Fruit fly (Drosophila melanogaster) whole organism, embryonic: Measurements from ENCODE around the gene CG9886.

Experiments used
- Asciz ChIP-seq: fragments of 200-800 bp; sonication (Bioruptor generic); optimal IDR thresholded peaks from 2 replicates; lab custom pipeline; 2017; ENCODE audit warnings: missing biosample characterization, mild to moderate bottlenecking, missing genetic modification characterization, missing genetic modification reagents
- CG10209 ChIP-seq: fragments of 200-800 bp; sonication (Bioruptor generic); optimal IDR thresholded peaks from 3 replicates; lab custom pipeline; 2017; ENCODE audit warnings: missing biosample characterization, mild to moderate bottlenecking, missing genetic modification characterization, missing genetic modification reagents
- CG11093 ChIP-seq: fragments of 200-800 bp; sonication (Bioruptor generic); IDR thresholded peaks from 3 replicates; pipeline ENCODE4 v1.3.6; 2022; ENCODE audit warnings: missing biosample characterization, missing genetic modification characterization
- CG11247 ChIP-seq: fragments of 200-800 bp; sonication (Bioruptor generic); IDR thresholded peaks from 2 replicates; pipeline ENCODE4 v1.3.6; 2022; ENCODE audit warnings: missing biosample characterization, missing genetic modification characterization
- CG11398 ChIP-seq: fragments of 200-800 bp; sonication (Bioruptor generic); optimal IDR thresholded peaks from 2 replicates; lab custom pipeline; 2016; ENCODE audit warnings: missing biosample characterization, missing genetic modification characterization
- CG11504 ChIP-seq: fragments of 200-800 bp; sonication (Bioruptor generic); optimal IDR thresholded peaks from 3 replicates; lab custom pipeline; 2019; ENCODE audit warnings: missing biosample characterization, mild to moderate bottlenecking, missing genetic modification characterization, moderate library complexity
- CG14014 ChIP-seq: fragments of 200-800 bp; sonication (Bioruptor generic); IDR thresholded peaks from 2 replicates; pipeline ENCODE4 v1.3.6; 2022; ENCODE audit warnings: missing biosample characterization, missing genetic modification characterization
- CG14441 ChIP-seq: fragments of 200-800 bp; sonication (Bioruptor generic); IDR thresholded peaks from 2 replicates; pipeline ENCODE4 v1.3.6; 2022; ENCODE audit warnings: missing biosample characterization, missing genetic modification characterization
- CG15073 ChIP-seq: fragments of 200-800 bp; sonication (Bioruptor generic); optimal IDR thresholded peaks from 2 replicates; lab custom pipeline; 2016; ENCODE audit warnings: missing biosample characterization, missing genetic modification characterization
- CG18011 ChIP-seq: fragments of 200-800 bp; sonication (Bioruptor generic); optimal IDR thresholded peaks from 2 replicates; lab custom pipeline; 2017; ENCODE audit warnings: missing biosample characterization, missing genetic modification characterization, mild to moderate bottlenecking, moderate library complexity, missing genotype
- CG2116 ChIP-seq: fragments of 200-800 bp; sonication (Bioruptor generic); optimal IDR thresholded peaks from 3 replicates; lab custom pipeline; 2018; ENCODE audit warnings: missing biosample characterization, mild to moderate bottlenecking, missing genetic modification characterization
- CG3065 ChIP-seq: fragments of 200-800 bp; sonication (Bioruptor generic); optimal IDR thresholded peaks from 2 replicates; lab custom pipeline; 2016; ENCODE audit warnings: missing biosample characterization, missing genetic modification characterization
- CG32772 ChIP-seq: fragments of 200-800 bp; sonication (Bioruptor generic); IDR thresholded peaks from 2 replicates; pipeline ENCODE4 v1.3.6; 2022; ENCODE audit warnings: missing biosample characterization, missing genetic modification characterization
- CG3847 ChIP-seq: fragments of 200-800 bp; sonication (Bioruptor generic); IDR thresholded peaks from 2 replicates; pipeline ENCODE4 v1.3.6; 2022; ENCODE audit warnings: missing biosample characterization, missing genetic modification characterization
- CG4404 ChIP-seq: fragments of 200-800 bp; sonication (Bioruptor generic); IDR thresholded peaks from 2 replicates; pipeline ENCODE4 v1.3.6; 2022; ENCODE audit warnings: missing biosample characterization, missing genetic modification characterization
- CG6683 ChIP-seq: fragments of 200-800 bp; sonication (Bioruptor generic); optimal IDR thresholded peaks from 2 replicates; lab custom pipeline; 2017; ENCODE audit warnings: missing biosample characterization, mild to moderate bottlenecking, missing genetic modification characterization, missing genetic modification reagents
- CG7357 ChIP-seq: fragments of 200-800 bp; sonication (Bioruptor generic); IDR thresholded peaks from 3 replicates; pipeline ENCODE4 v1.3.6; 2022; ENCODE audit warnings: missing biosample characterization, missing genetic modification characterization
- CG7928 ChIP-seq: fragments of 200-800 bp; sonication (Bioruptor generic); optimal IDR thresholded peaks from 2 replicates; lab custom pipeline; 2017; ENCODE audit warnings: missing biosample characterization, mild to moderate bottlenecking, missing genetic modification characterization
- CG7987 ChIP-seq: fragments of 200-800 bp; sonication (Bioruptor generic); optimal IDR thresholded peaks from 2 replicates; lab custom pipeline; 2018; ENCODE audit warnings: missing biosample characterization, mild to moderate bottlenecking, missing genetic modification characterization, moderate library complexity
- Chrac-16 ChIP-seq: fragments of 200-800 bp; sonication (Bioruptor generic); optimal IDR thresholded peaks from 3 replicates; lab custom pipeline; 2016; ENCODE audit warnings: missing biosample characterization, missing genetic modification characterization
- Dad ChIP-seq: fragments of 200-800 bp; sonication (Bioruptor generic); optimal IDR thresholded peaks from 3 replicates; lab custom pipeline; 2016; ENCODE audit warnings: missing biosample characterization, missing genetic modification characterization
- Gug ChIP-seq: fragments of 200-800 bp; sonication (Bioruptor generic); IDR thresholded peaks from 4 replicates; pipeline ENCODE4 v1.3.6; 2022; ENCODE audit warnings: missing biosample characterization, missing genetic modification characterization
- H15 ChIP-seq: fragments of 200-800 bp; sonication (Bioruptor generic); IDR thresholded peaks from 3 replicates; pipeline ENCODE4 v1.3.6; 2022; ENCODE audit warnings: missing biosample characterization, missing genetic modification characterization
- HmgZ ChIP-seq: fragments of 200-800 bp; sonication (Bioruptor generic); optimal IDR thresholded peaks from 2 replicates; lab custom pipeline; 2018; ENCODE audit warnings: missing biosample characterization, mild to moderate bottlenecking, missing genetic modification characterization
- Myb ChIP-seq: fragments of 200-800 bp; sonication (Bioruptor generic); optimal IDR thresholded peaks from 2 replicates; lab custom pipeline; 2016; ENCODE audit warnings: missing biosample characterization, missing genetic modification characterization
- NFAT ChIP-seq: fragments of 200-800 bp; sonication (Bioruptor generic); IDR thresholded peaks from 2 replicates; pipeline ENCODE4 v1.3.6; 2022; ENCODE audit warnings: missing biosample characterization, missing genetic modification characterization
- NK7.1 ChIP-seq: fragments of 200-800 bp; sonication (Bioruptor generic); optimal IDR thresholded peaks from 3 replicates; lab custom pipeline; 2016; ENCODE audit warnings: missing biosample characterization, missing genetic modification characterization
- Opbp ChIP-seq: fragments of 200-800 bp; sonication (Bioruptor generic); IDR thresholded peaks from 3 replicates; pipeline ENCODE4 v1.3.6; 2022; ENCODE audit warnings: missing biosample characterization, missing genetic modification characterization; ENCODE audit not compliant: partially characterized antibody
- Ptx1 ChIP-seq: fragments of 200-800 bp; sonication (Bioruptor generic); IDR thresholded peaks from 2 replicates; pipeline ENCODE4 v1.3.6; 2022; ENCODE audit warnings: missing biosample characterization, missing genetic modification characterization
- Ravus ChIP-seq: fragments of 200-800 bp; sonication (Bioruptor generic); IDR thresholded peaks from 2 replicates; pipeline ENCODE4 v1.3.6; 2022; ENCODE audit warnings: missing biosample characterization, missing genetic modification characterization
- Side ChIP-seq: fragments of 200-800 bp; sonication (Bioruptor generic); optimal IDR thresholded peaks from 2 replicates; lab custom pipeline; 2016; ENCODE audit warnings: missing biosample characterization, missing genetic modification characterization
- Vsx1 ChIP-seq: fragments of 200-800 bp; sonication (Bioruptor generic); optimal IDR thresholded peaks from 2 replicates; lab custom pipeline; 2017; ENCODE audit warnings: missing biosample characterization, mild to moderate bottlenecking, missing genetic modification characterization, missing genetic modification reagents
- abd-A ChIP-seq: fragments of 200-800 bp; sonication (Bioruptor generic); optimal IDR thresholded peaks from 3 replicates; lab custom pipeline; 2019; ENCODE audit warnings: missing biosample characterization, mild to moderate bottlenecking, missing genetic modification characterization, moderate library complexity
- amos ChIP-seq: fragments of 200-800 bp; sonication (Bioruptor generic); IDR thresholded peaks from 2 replicates; pipeline ENCODE4 v1.3.6; 2022; ENCODE audit warnings: missing biosample characterization, missing genetic modification characterization; ENCODE audit not compliant: partially characterized antibody
- corto ChIP-seq: fragments of 200-800 bp; sonication (Bioruptor generic); optimal IDR thresholded peaks from 2 replicates; lab custom pipeline; 2016; ENCODE audit warnings: missing biosample characterization, mild to moderate bottlenecking, missing genetic modification characterization, moderate library complexity
- crc ChIP-seq: fragments of 200-800 bp; sonication (Bioruptor generic); optimal IDR thresholded peaks from 2 replicates; lab custom pipeline; 2016; ENCODE audit warnings: missing biosample characterization, missing genetic modification characterization
- crp ChIP-seq, 2 experiments: fragments of 200-800 bp; sonication (Bioruptor generic); optimal IDR thresholded peaks; 2 replicates in 1 of 2; 3 replicates in 1 of 2; lab custom pipeline; 2017; ENCODE audit warnings: missing biosample characterization in 2 of 2, missing genetic modification characterization in 2 of 2, mild to moderate bottlenecking in 1 of 2, moderate library complexity in 1 of 2
- esg ChIP-seq: fragments of 200-800 bp; sonication (Bioruptor generic); conservative IDR thresholded peaks from 2 replicates; pipeline ENCODE4 v1.3.6; 2022; ENCODE audit warnings: missing biosample characterization, missing genetic modification characterization
- fd96Cb ChIP-seq: fragments of 200-800 bp; sonication (Bioruptor generic); optimal IDR thresholded peaks from 2 replicates; lab custom pipeline; 2018; ENCODE audit warnings: missing biosample characterization, mild to moderate bottlenecking, missing genetic modification characterization, moderate library complexity
- ftz-f1 ChIP-seq: fragments of 200-800 bp; sonication (Bioruptor generic); optimal IDR thresholded peaks from 2 replicates; lab custom pipeline; 2016; ENCODE audit warnings: missing biosample characterization, missing genetic modification characterization
- gsb ChIP-seq: fragments of 200-800 bp; sonication (Bioruptor generic); IDR thresholded peaks from 2 replicates; pipeline ENCODE4 v1.3.6; 2022; ENCODE audit warnings: missing biosample characterization, missing genetic modification characterization
- gt ChIP-seq: fragments of 200-800 bp; sonication (Bioruptor generic); IDR thresholded peaks from 2 replicates; pipeline ENCODE4 v1.3.6; 2022; ENCODE audit warnings: missing biosample characterization, missing genetic modification characterization
- pb ChIP-seq: fragments of 200-800 bp; sonication (Bioruptor generic); optimal IDR thresholded peaks from 3 replicates; lab custom pipeline; 2016; ENCODE audit warnings: missing biosample characterization, missing genetic modification characterization
- peb ChIP-seq: fragments of 200-800 bp; sonication (Bioruptor generic); IDR thresholded peaks from 2 replicates; pipeline ENCODE4 v1.3.6; 2022; ENCODE audit warnings: missing biosample characterization, missing genetic modification characterization
- repo ChIP-seq: fragments of 200-800 bp; sonication (Bioruptor generic); optimal IDR thresholded peaks from 2 replicates; lab custom pipeline; 2016; ENCODE audit warnings: missing biosample characterization, missing genetic modification characterization
- schlank ChIP-seq: fragments of 200-800 bp; sonication (Bioruptor generic); optimal IDR thresholded peaks from 2 replicates; lab custom pipeline; 2018; ENCODE audit warnings: missing biosample characterization, mild to moderate bottlenecking, missing genetic modification characterization
- slbo ChIP-seq: fragments of 200-800 bp; sonication (Bioruptor generic); IDR thresholded peaks from 2 replicates; pipeline ENCODE4 v1.3.6; 2022; ENCODE audit warnings: missing biosample characterization, missing genetic modification characterization
- sob ChIP-seq: fragments of 200-800 bp; sonication (Bioruptor generic); IDR thresholded peaks from 2 replicates; pipeline ENCODE4 v1.3.6; 2022; ENCODE audit warnings: missing biosample characterization, missing genetic modification characterization
- stwl ChIP-seq: fragments of 200-800 bp; sonication (Bioruptor generic); optimal IDR thresholded peaks from 3 replicates; lab custom pipeline; 2018; ENCODE audit warnings: missing biosample characterization, mild to moderate bottlenecking, missing genetic modification characterization, moderate library complexity

CG9886 gene

DNA sequence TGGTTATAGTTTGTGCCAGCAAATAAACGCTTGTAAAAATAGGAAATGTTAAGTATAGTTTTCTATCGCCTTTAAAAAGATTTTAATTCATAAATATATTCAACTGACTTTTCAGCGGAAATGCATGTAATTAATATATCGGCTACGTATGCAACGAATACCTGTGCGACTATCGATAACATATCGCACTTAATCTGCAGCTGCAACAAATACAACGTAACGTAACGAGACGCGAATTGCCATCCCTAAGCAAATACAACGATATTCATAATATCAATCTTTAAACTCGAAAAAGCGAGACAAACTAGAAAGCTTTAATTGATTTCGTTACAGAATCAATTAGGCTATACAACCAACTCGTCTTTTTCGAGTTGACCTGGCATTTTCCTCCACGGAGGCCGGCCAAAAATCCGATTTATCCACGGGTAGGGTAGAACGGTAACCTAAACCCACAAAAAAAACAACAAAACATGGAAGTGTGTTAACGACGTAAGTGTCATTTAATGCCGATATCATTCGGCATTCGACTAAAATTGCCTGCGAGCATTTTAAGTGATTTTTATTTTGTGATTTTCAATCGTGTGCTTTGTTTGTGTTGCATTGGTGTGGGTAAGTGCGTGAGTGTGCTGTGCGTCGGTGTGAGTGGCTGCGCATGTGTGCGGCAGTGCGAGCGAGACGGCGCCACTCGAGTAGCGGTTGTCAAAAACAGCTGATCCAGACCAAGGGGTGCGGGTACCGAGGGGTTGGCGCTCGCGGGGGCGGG is 44.8 kb upstream of the CG9886 start, which contains the start of gene Atxn7 (continued):
- no peak for TF ChIP-seq Ravus (GFP tag; lab: Robert Waterston, UW)
- TF ChIP-seq Opbp (GFP tag; lab: Robert Waterston, UW): peak; percentile 99
- TF ChIP-seq Myb: peak; percentile 53
- peak; percentile 11; the same call in 1 of the 3 replicates for TF ChIP-seq H15 (GFP tag; lab: Robert Waterston, UW)
- TF ChIP-seq gt (GFP tag; lab: Robert Waterston, UW): no peak
- no peak for TF ChIP-seq CG11093 (GFP tag; lab: Robert Waterston, UW)
- TF ChIP-seq Vsx1 (GFP tag; lab: Kevin White, UChicago): peak; percentile 81
- TF ChIP-seq CG10209 (GFP tag; lab: Kevin White, UChicago): peak; percentile 68
- peak; percentile 72 for TF ChIP-seq sob
- peak; percentile 3 for TF ChIP-seq CG11398 (GFP tag; lab: Kevin White, UChicago)
- no peak for TF ChIP-seq corto
- no peak for TF ChIP-seq gsb (GFP tag; lab: Robert Waterston, UW)
- TF ChIP-seq CG11247: peak; percentile 54
- TF ChIP-seq esg (GFP tag; lab: Robert Waterston, UW): no peak
- TF ChIP-seq CG2116: peak; percentile 93
- peak; percentile 1 for TF ChIP-seq repo (GFP tag; lab: Kevin White, UChicago)
- TF ChIP-seq CG4404 (GFP tag; lab: Robert Waterston, UW): no peak
- peak; percentile 38; the same call in 1 of the 2 replicates for TF ChIP-seq slbo
- TF ChIP-seq CG7357: no peak
- TF ChIP-seq CG3065 (GFP tag; lab: Kevin White, UChicago): peak; percentile 40
- no peak for TF ChIP-seq ftz-f1 (GFP tag; lab: Kevin White, UChicago)
- TF ChIP-seq Asciz: peak; percentile 76
- TF ChIP-seq CG7987 (GFP tag; lab: Kevin White, UChicago): peak; percentile 89
- peak; percentile 50; the same call in 1 of the 2 replicates for TF ChIP-seq NFAT (GFP tag; lab: Robert Waterston, UW)
- peak; percentile 30; the same call in 1 of the 2 replicates for TF ChIP-seq CG32772 (GFP tag; lab: Robert Waterston, UW)
- TF ChIP-seq crc (GFP tag; lab: Kevin White, UChicago): peak; percentile 42
- peak; percentile 67 for TF ChIP-seq CG18011 (GFP tag; lab: Kevin White, UChicago)
- no peak for TF ChIP-seq CG7928 (GFP tag; lab: Kevin White, UChicago)
- TF ChIP-seq NK7.1 (GFP tag; lab: Kevin White, UChicago): peak; percentile 71
- peak; percentile 36 for TF ChIP-seq Dad
- TF ChIP-seq Chrac-16: no peak
- TF ChIP-seq amos (GFP tag; lab: Robert Waterston, UW): peak; percentile 98
- 0 out of 2 replicates have a peak, but pooled peaks have one; percentile 8 for TF ChIP-seq peb (GFP tag; lab: Robert Waterston, UW)
- TF ChIP-seq CG6683 (GFP tag; lab: Kevin White, UChicago): no peak
- peak; percentile 48 for TF ChIP-seq pb (GFP tag; lab: Kevin White, UChicago)
- no peak for TF ChIP-seq fd96Cb (tag; lab: Kevin White, UChicago)
- peak; percentile 74 to 99 for TF ChIP-seq crp (GFP tag; optimal IDR thresholded peaks at IDR 0.05; lab: Kevin White, UChicago)
- TF ChIP-seq HmgZ (tag; lab: Kevin White, UChicago): peak; percentile 87
- peak; percentile 97 for TF ChIP-seq stwl
- TF ChIP-seq CG11504: peak; percentile 70
- TF ChIP-seq CG3847 (GFP tag; lab: Robert Waterston, UW): peak; percentile 36; the same call in 1 of the 2 replicates
- peak; percentile 51; the same call in 1 of the 2 replicates for TF ChIP-seq CG14014
- TF ChIP-seq Ptx1 (GFP tag; lab: Robert Waterston, UW): peak; percentile 62
- TF ChIP-seq abd-A (tag; lab: Kevin White, UChicago): peak; percentile 24
- no peak; the same call in 3 of the 4 replicates for TF ChIP-seq Gug (GFP tag; lab: Robert Waterston, UW)
- peak; percentile 6 for TF ChIP-seq Side (GFP tag; lab: Kevin White, UChicago)
- TF ChIP-seq CG14441 (GFP tag; lab: Robert Waterston, UW): peak; percentile 63
- TF ChIP-seq CG15073 (GFP tag; lab: Kevin White, UChicago): no peak
- TF ChIP-seq schlank (tag; lab: Kevin White, UChicago): peak; percentile 65
